Worm (Caenorhabditis elegans) whole organism, L2 larva: ENCODE results near the gene F44E7.5.
A peak's percentile ranks its signal among the peaks of the same experiment; 100 is the strongest.

Experiments
- C34F6.9 ChIP-seq: fragments of 150-350 bp; optimal IDR thresholded peaks from 2 replicates; lab custom pipeline; 2014; ENCODE audit warnings: missing biosample characterization, missing genetic modification characterization
- F13H6.1 ChIP-seq: sonication (generic microtip); optimal IDR thresholded peaks from 2 replicates; lab custom pipeline; 2016; ENCODE audit warnings: missing genetic modification characterization, missing compliant biosample characterization
- R02D3.7 ChIP-seq: fragments of 150-350 bp; optimal IDR thresholded peaks from 2 replicates; lab custom pipeline; 2014; ENCODE audit warnings: missing biosample characterization, missing genetic modification characterization
- ZK546.5 ChIP-seq: sonication (generic microtip); optimal IDR thresholded peaks from 2 replicates; lab custom pipeline; 2017; ENCODE audit warnings: missing biosample characterization, missing genetic modification characterization
- aly-2 ChIP-seq: fragments of 150-350 bp; optimal IDR thresholded peaks from 2 replicates; lab custom pipeline; 2014; ENCODE audit warnings: missing biosample characterization, missing genetic modification characterization
- ama-1 ChIP-seq: fragments of 150-350 bp; optimal IDR thresholded peaks from 2 replicates; lab custom pipeline; 2018; ENCODE audit warnings: inconsistent platforms
- ceh-16 ChIP-seq: fragments of 150-350 bp; optimal IDR thresholded peaks from 2 replicates; lab custom pipeline; 2014; ENCODE audit warnings: missing biosample characterization, missing genetic modification characterization
- ceh-82 ChIP-seq: fragments of 150-350 bp; optimal IDR thresholded peaks from 2 replicates; lab custom pipeline; 2014; ENCODE audit warnings: missing biosample characterization, missing genetic modification characterization
- crh-2 ChIP-seq: sonication (generic microtip); optimal IDR thresholded peaks from 2 replicates; lab custom pipeline; 2017; ENCODE audit warnings: missing biosample characterization, missing genetic modification characterization
- dmd-4 ChIP-seq: sonication (generic microtip); optimal IDR thresholded peaks from 2 replicates; lab custom pipeline; 2017; ENCODE audit warnings: missing biosample characterization, missing genetic modification characterization
- elt-1 ChIP-seq: fragments of 150-350 bp; optimal IDR thresholded peaks from 2 replicates; lab custom pipeline; 2014; ENCODE audit warnings: missing biosample characterization, missing genetic modification characterization
- fos-1 ChIP-seq: fragments of 150-350 bp; optimal IDR thresholded peaks from 2 replicates; lab custom pipeline; 2014; ENCODE audit warnings: missing biosample characterization, missing genetic modification characterization
- lin-11 ChIP-seq: fragments of 150-350 bp; sonication (generic microtip); optimal IDR thresholded peaks from 2 replicates; lab custom pipeline; 2014; ENCODE audit warnings: missing biosample characterization, missing genetic modification characterization, inconsistent platforms, mixed read lengths
- lin-13 ChIP-seq: fragments of 150-350 bp; optimal IDR thresholded peaks from 2 replicates; lab custom pipeline; 2014; ENCODE audit warnings: missing biosample characterization, missing genetic modification reagents, missing genetic modification characterization
- lin-39 ChIP-seq: fragments of 150-350 bp; optimal IDR thresholded peaks from 2 replicates; lab custom pipeline; 2014; ENCODE audit warnings: missing biosample characterization, missing genetic modification reagents, missing genetic modification characterization
- mab-5 ChIP-seq: fragments of 150-350 bp; optimal IDR thresholded peaks from 2 replicates; lab custom pipeline; 2014; ENCODE audit warnings: missing biosample characterization, missing genetic modification characterization
- mbf-1 ChIP-seq: sonication (generic microtip); optimal IDR thresholded peaks from 2 replicates; lab custom pipeline; 2017; ENCODE audit warnings: missing biosample characterization, missing genetic modification characterization
- nhr-11 ChIP-seq: fragments of 150-350 bp; optimal IDR thresholded peaks from 2 replicates; lab custom pipeline; 2014; ENCODE audit warnings: missing biosample characterization, missing genetic modification characterization
- nhr-12 ChIP-seq: fragments of 150-350 bp; optimal IDR thresholded peaks from 2 replicates; lab custom pipeline; 2014; ENCODE audit warnings: missing biosample characterization, missing genetic modification characterization
- nhr-129 ChIP-seq: fragments of 150-350 bp; optimal IDR thresholded peaks from 2 replicates; lab custom pipeline; 2014; ENCODE audit warnings: missing biosample characterization, missing genetic modification characterization
- nhr-21 ChIP-seq: fragments of 150-350 bp; optimal IDR thresholded peaks from 2 replicates; lab custom pipeline; 2014; ENCODE audit warnings: missing biosample characterization, missing genetic modification characterization
- nhr-237 ChIP-seq: fragments of 150-350 bp; optimal IDR thresholded peaks from 2 replicates; lab custom pipeline; 2014; ENCODE audit warnings: missing biosample characterization, missing genetic modification characterization
- nhr-25 ChIP-seq: fragments of 150-350 bp; sonication (generic microtip); optimal IDR thresholded peaks from 3 replicates; lab custom pipeline; 2014; ENCODE audit warnings: missing biosample characterization, missing genetic modification characterization
- nhr-77 ChIP-seq: fragments of 150-350 bp; optimal IDR thresholded peaks from 2 replicates; lab custom pipeline; 2014; ENCODE audit warnings: missing biosample characterization, missing genetic modification characterization
- peb-1 ChIP-seq: fragments of 150-350 bp; optimal IDR thresholded peaks from 2 replicates; lab custom pipeline; 2014; ENCODE audit warnings: missing biosample characterization, missing genetic modification characterization
- sem-4 ChIP-seq: fragments of 150-350 bp; optimal IDR thresholded peaks from 2 replicates; lab custom pipeline; 2014; ENCODE audit warnings: missing biosample characterization, missing genetic modification reagents, missing genetic modification characterization
- skn-1 ChIP-seq: sonication (generic microtip); optimal IDR thresholded peaks from 2 replicates; lab custom pipeline; 2017; ENCODE audit warnings: missing biosample characterization, missing genetic modification characterization
- sma-9 ChIP-seq, 2 experiments: fragments of 150-350 bp in 1 of 2; sonication (generic microtip) in 1 of 2; optimal IDR thresholded peaks; 2 replicates each; lab custom pipeline; 2014 to 2016; ENCODE audit warnings: missing genetic modification characterization in 2 of 2, mild to moderate bottlenecking in 1 of 2, missing biosample characterization in 1 of 2, missing compliant biosample characterization in 1 of 2, missing genetic modification reagents in 1 of 2, moderate library complexity in 1 of 2
- unc-39 ChIP-seq: fragments of 150-350 bp; optimal IDR thresholded peaks from 2 replicates; lab custom pipeline; 2014; ENCODE audit warnings: missing biosample characterization, missing genetic modification characterization
- unc-55 ChIP-seq: fragments of 150-350 bp; sonication (generic microtip); optimal IDR thresholded peaks from 3 replicates; lab custom pipeline; 2014; ENCODE audit warnings: missing biosample characterization, missing genetic modification reagents, missing genetic modification characterization
- unc-62 ChIP-seq: fragments of 150-350 bp; optimal IDR thresholded peaks from 2 replicates; lab custom pipeline; 2014; ENCODE audit warnings: missing biosample characterization, missing genetic modification reagents, missing genetic modification characterization
- zag-1 ChIP-seq: fragments of 150-350 bp; optimal IDR thresholded peaks from 2 replicates; lab custom pipeline; 2014; ENCODE audit warnings: missing biosample characterization, missing genetic modification characterization
- ztf-11 ChIP-seq: sonication (generic microtip); optimal IDR thresholded peaks from 2 replicates; lab custom pipeline; 2017; ENCODE audit warnings: missing biosample characterization, missing genetic modification characterization
- ztf-4 ChIP-seq: fragments of 150-350 bp; optimal IDR thresholded peaks from 2 replicates; lab custom pipeline; 2014; ENCODE audit warnings: missing biosample characterization, missing genetic modification characterization

F44E7.5 gene

ce11 chrV:5819903-5820302, 39.2 kb upstream of the F44E7.5 start:
- TF ChIP-seq sma-9 (GFP tag; optimal IDR thresholded peaks at IDR 0.05; lab: Kevin White, UChicago) (peak; percentile 54), sma-9 (tag; optimal IDR thresholded peaks at IDR 0.05; lab: Kevin White, UChicago) (no peak), nhr-237 (tag; lab: Kevin White, UChicago) (no peak), nhr-12 (tag; lab: Kevin White, UChicago) (no peak)

- TF ChIP-seq fos-1 (tag; lab: Kevin White, UChicago) (peak; percentile 63), nhr-11 (tag; lab: Kevin White, UChicago) (no peak), ztf-4 (tag; lab: Kevin White, UChicago) (no peak), sma-9 (GFP tag; optimal IDR thresholded peaks at IDR 0.05; lab: Kevin White, UChicago) (peak; percentile 57), sma-9 (tag; optimal IDR thresholded peaks at IDR 0.05; lab: Kevin White, UChicago) (no peak), ceh-16 (tag; lab: Kevin White, UChicago) (no peak), R02D3.7 (tag; lab: Kevin White, UChicago) (no peak), ceh-82 (tag; lab: Kevin White, UChicago) (no peak), mab-5 (no peak), C34F6.9 (no peak), ZK546.5 (tag; lab: Kevin White, UChicago) (no peak), sem-4 (no peak), nhr-77 (tag; lab: Kevin White, UChicago) (no peak), unc-55 (GFP tag; lab: Kevin White, UChicago) (no peak), mbf-1 (no peak), lin-13 (GFP tag; lab: Kevin White, UChicago) (no peak), zag-1 (tag; lab: Kevin White, UChicago) (no peak), crh-2 (peak; percentile 5), dmd-4 (tag; lab: Kevin White, UChicago) (no peak), unc-39 (tag; lab: Kevin White, UChicago) (no peak), elt-1 (tag; lab: Kevin White, UChicago) (no peak), ama-1 (lab: Kevin White, UChicago) (no peak), nhr-25 (tag; lab: Kevin White, UChicago) (no peak)
Measured at ce11 chrV:5816470-5817061, 35.8 kb upstream of the F44E7.5 start.

ce11 chrV:5813060-5813659, 32.4 kb upstream of the F44E7.5 start, which contains the start of gene ZC250.4:
ZC250.4 (minus strand) TSS chrV:5813137.
- TF ChIP-seq unc-55 (GFP tag; lab: Kevin White, UChicago) (no peak), F13H6.1 (tag; lab: Kevin White, UChicago) (peak; percentile 41), unc-62 (no peak), sma-9 (GFP tag; optimal IDR thresholded peaks at IDR 0.05; lab: Kevin White, UChicago) (peak; percentile 2), sma-9 (tag; optimal IDR thresholded peaks at IDR 0.05; lab: Kevin White, UChicago) (no peak), ztf-4 (tag; lab: Kevin White, UChicago) (no peak), nhr-25 (tag; lab: Kevin White, UChicago) (peak; percentile 67), nhr-129 (tag; lab: Kevin White, UChicago) (no peak), aly-2 (tag; lab: Kevin White, UChicago) (no peak)

ce11 chrV:5805467-5805866, 24.7 kb upstream of the F44E7.5 start, which contains the start of gene ZC250.5:
ZC250.5 (plus strand) TSS chrV:5805767.
- TF ChIP-seq lin-39 (no peak), nhr-11 (tag; lab: Kevin White, UChicago) (no peak), peb-1 (tag; lab: Kevin White, UChicago) (no peak), ceh-82 (tag; lab: Kevin White, UChicago) (no peak), C34F6.9 (no peak), ceh-16 (tag; lab: Kevin White, UChicago) (no peak), lin-11 (no peak), ama-1 (lab: Kevin White, UChicago) (no peak), unc-62 (no peak), lin-13 (GFP tag; lab: Kevin White, UChicago) (no peak), nhr-25 (tag; lab: Kevin White, UChicago) (no peak), ztf-4 (tag; lab: Kevin White, UChicago) (no peak), skn-1 (tag; lab: Kevin White, UChicago) (no peak), ztf-11 (tag; lab: Kevin White, UChicago) (no peak), nhr-21 (tag; lab: Kevin White, UChicago) (no peak)
